Worm (Caenorhabditis elegans) whole organism, mixed stage, embryonic: ENCODE data around the gene C09B9.2.
"Not testable (repeated sequence)": the region's sequence is repeated elsewhere in the genome, so short reads cannot be mapped to it uniquely, and the experiment has no call there.

Experiments used
- M03D4.4 ChIP-seq: sonication (generic microtip); optimal IDR thresholded peaks from 2 replicates; lab custom pipeline; 2017; ENCODE audit warnings: mild to moderate bottlenecking, missing genetic modification characterization, missing compliant biosample characterization
- bed-3 ChIP-seq: fragments of 200-800 bp; sonication (Bioruptor generic); optimal IDR thresholded peaks from 3 replicates; lab custom pipeline; 2018; ENCODE audit warnings: mild to moderate bottlenecking, missing genetic modification characterization, moderate library complexity, missing compliant biosample characterization
- blmp-1 ChIP-seq: fragments of 150-350 bp; optimal IDR thresholded peaks from 2 replicates; lab custom pipeline; 2014; ENCODE audit warnings: missing biosample characterization, missing genetic modification characterization
- ceh-39 ChIP-seq: fragments of 150-350 bp; optimal IDR thresholded peaks from 2 replicates; lab custom pipeline; 2014; ENCODE audit warnings: missing biosample characterization, missing genetic modification characterization
- ceh-43 ChIP-seq: fragments of 200-800 bp; sonication (Bioruptor generic); optimal IDR thresholded peaks from 2 replicates; lab custom pipeline; 2018; ENCODE audit warnings: mild to moderate bottlenecking, missing genetic modification characterization, moderate library complexity, missing compliant biosample characterization
- ceh-83 ChIP-seq: fragments of 200-800 bp; sonication (Bioruptor generic); optimal IDR thresholded peaks from 2 replicates; lab custom pipeline; 2018; ENCODE audit warnings: mild to moderate bottlenecking, missing genetic modification characterization, missing compliant biosample characterization
- cnd-1 ChIP-seq: fragments of 200-800 bp; sonication (Bioruptor generic); optimal IDR thresholded peaks from 2 replicates; lab custom pipeline; 2018; ENCODE audit warnings: mild to moderate bottlenecking, missing genetic modification characterization, missing compliant biosample characterization
- drap-1 ChIP-seq: fragments of 200-800 bp; sonication (Bioruptor generic); optimal IDR thresholded peaks from 3 replicates; lab custom pipeline; 2018; ENCODE audit warnings: mild to moderate bottlenecking, missing genetic modification characterization, missing compliant biosample characterization
- flh-1 ChIP-seq: fragments of 200-800 bp; sonication (Bioruptor generic); optimal IDR thresholded peaks from 2 replicates; lab custom pipeline; 2018; ENCODE audit warnings: mild to moderate bottlenecking, missing genetic modification characterization, moderate library complexity, missing compliant biosample characterization
- ham-2 ChIP-seq: fragments of 200-800 bp; sonication (Bioruptor generic); optimal IDR thresholded peaks from 2 replicates; lab custom pipeline; 2018; ENCODE audit warnings: mild to moderate bottlenecking, missing genetic modification characterization, missing compliant biosample characterization
- hlh-1 ChIP-seq: fragments of 150-350 bp; optimal IDR thresholded peaks from 2 replicates; lab custom pipeline; 2014; ENCODE audit warnings: missing biosample characterization, missing genetic modification reagents, missing genetic modification characterization
- lin-32 ChIP-seq: fragments of 200-800 bp; sonication (Bioruptor generic); optimal IDR thresholded peaks from 2 replicates; lab custom pipeline; 2018; ENCODE audit warnings: mild to moderate bottlenecking, missing genetic modification characterization, missing compliant biosample characterization
- mep-1 ChIP-seq: fragments of 150-350 bp; optimal IDR thresholded peaks from 2 replicates; lab custom pipeline; 2017; ENCODE audit warnings: missing biosample characterization, missing genetic modification reagents, missing genetic modification characterization, inconsistent platforms
- nhr-12 ChIP-seq: fragments of 150-350 bp; optimal IDR thresholded peaks from 2 replicates; lab custom pipeline; 2014; ENCODE audit warnings: missing biosample characterization, missing genetic modification characterization
- nhr-2 ChIP-seq: fragments of 150-350 bp; optimal IDR thresholded peaks from 2 replicates; lab custom pipeline; 2014; ENCODE audit warnings: missing biosample characterization, missing genetic modification characterization
- nhr-237 ChIP-seq: fragments of 150-350 bp; optimal IDR thresholded peaks from 2 replicates; lab custom pipeline; 2014; ENCODE audit warnings: missing biosample characterization, missing genetic modification characterization
- pha-4 ChIP-seq: fragments of 150-350 bp; optimal IDR thresholded peaks from 2 replicates; lab custom pipeline; 2018; ENCODE audit warnings: missing biosample characterization, missing genetic modification reagents, missing genetic modification characterization
- sem-2 ChIP-seq: fragments of 200-800 bp; sonication (Bioruptor generic); optimal IDR thresholded peaks from 2 replicates; lab custom pipeline; 2018; ENCODE audit warnings: mild to moderate bottlenecking, missing genetic modification characterization, missing compliant biosample characterization
- sptf-1 ChIP-seq: sonication (generic microtip); optimal IDR thresholded peaks from 2 replicates; lab custom pipeline; 2017; ENCODE audit warnings: mild to moderate bottlenecking, missing genetic modification characterization, moderate library complexity, missing compliant biosample characterization
- unc-120 ChIP-seq: sonication (generic microtip); optimal IDR thresholded peaks from 2 replicates; lab custom pipeline; 2017; ENCODE audit warnings: missing genetic modification characterization, missing compliant biosample characterization; ENCODE audit not compliant: poor library complexity, severe bottlenecking
- unc-39 ChIP-seq: fragments of 150-350 bp; optimal IDR thresholded peaks from 2 replicates; lab custom pipeline; 2014; ENCODE audit warnings: missing biosample characterization, missing genetic modification characterization
- zip-8 ChIP-seq: fragments of 150-350 bp; optimal IDR thresholded peaks from 2 replicates; lab custom pipeline; 2014; ENCODE audit warnings: missing biosample characterization, missing genetic modification characterization
- ztf-11 ChIP-seq: fragments of 150-350 bp; optimal IDR thresholded peaks from 2 replicates; lab custom pipeline; 2014; ENCODE audit warnings: missing biosample characterization, missing genetic modification characterization

The C09B9.2 gene

ce11 chrIV:5054297-5054696 lies 25.2 kb downstream of the C09B9.2 start:
- TF ChIP-seq sem-2 (GFP tag; lab: Kevin White, UChicago), result no peak
- TF ChIP-seq ceh-83 (GFP tag; lab: Kevin White, UChicago), result no peak
- no peak for TF ChIP-seq M03D4.4

- peak; percentile 97 for TF ChIP-seq zip-8 (tag; lab: Kevin White, UChicago)
- no peak for TF ChIP-seq unc-39 (tag; lab: Kevin White, UChicago)
Measured at ce11 chrIV:5055964-5056588, 27.0 kb downstream of the C09B9.2 start, which contains the start of gene msp-55. Gene msp-55, minus strand, starts transcription at chrIV:5056014.

- TF ChIP-seq cnd-1 (tag; lab: Kevin White, UChicago) (no peak), zip-8 (tag; lab: Kevin White, UChicago) (no peak)
Measured at ce11 chrIV:5060984-5061383, 31.9 kb downstream of the C09B9.2 start, which contains the start of gene C09B9.7. Gene C09B9.7, minus strand, starts transcription at chrIV:5061084.

- TF ChIP-seq pha-4, sptf-1, ceh-39 (tag; lab: Kevin White, UChicago): not testable (repeated sequence)
Measured at ce11 chrIV:5062278-5062677, 33.2 kb downstream of the C09B9.2 start, which contains the start of gene msp-57. Gene msp-57, plus strand, starts transcription at chrIV:5062578.

ce11 chrIV:5063297-5063696 lies 34.2 kb downstream of the C09B9.2 start:
- TF ChIP-seq drap-1, result no peak

- TF ChIP-seq sem-2 (GFP tag; lab: Kevin White, UChicago); sptf-1 (tag; lab: Kevin White, UChicago); ceh-83 (GFP tag; lab: Kevin White, UChicago): not testable (repeated sequence)
Measured at ce11 chrIV:5064961-5065360, 35.9 kb downstream of the C09B9.2 start, which contains the start of gene msp-53. Gene msp-53, minus strand, starts transcription at chrIV:5065061.

ce11 chrIV:5066887-5067286 lies 37.8 kb downstream of the C09B9.2 start, which contains the start of gene ttbk-2.2:
Gene ttbk-2.2, minus strand, starts transcription at chrIV:5066987.
- not testable (repeated sequence) for TF ChIP-seq pha-4 (tag; lab: Kevin White, UChicago); lin-32 (GFP tag; lab: Kevin White, UChicago); zip-8 (tag; lab: Kevin White, UChicago)
- TF ChIP-seq, all 35 proteins: peak for 0; not testable (repeated sequence) for 35

- not testable (repeated sequence) for TF ChIP-seq nhr-2 (tag; lab: Kevin White, UChicago); unc-120; blmp-1 (tag; lab: Kevin White, UChicago)
Measured at ce11 chrIV:5068541-5068940, 39.5 kb downstream of the C09B9.2 start, which contains the start of the genes R13H9.6 and rmd-6. Gene R13H9.6, minus strand, starts transcription at chrIV:5068641. Gene rmd-6, plus strand, starts transcription at chrIV:5068845.

- TF ChIP-seq hlh-1 (tag; lab: Kevin White, UChicago); nhr-2 (tag; lab: Kevin White, UChicago); lin-32 (GFP tag; lab: Kevin White, UChicago): not testable (repeated sequence)
Measured at ce11 chrIV:5070593-5070992, 41.5 kb downstream of the C09B9.2 start, which contains the start of gene C02B10.6. Gene C02B10.6, plus strand, starts transcription at chrIV:5070893.

ce11 chrIV:5073836-5074235 lies 44.7 kb downstream of the C09B9.2 start:
- TF ChIP-seq unc-39 (tag; lab: Kevin White, UChicago), result no peak
- no peak for TF ChIP-seq M03D4.4
- TF ChIP-seq lin-32 (GFP tag; lab: Kevin White, UChicago), result no peak
- no peak for TF ChIP-seq flh-1 (GFP tag; lab: Kevin White, UChicago)
- no peak for TF ChIP-seq zip-8 (tag; lab: Kevin White, UChicago)
- no peak for TF ChIP-seq sem-2 (GFP tag; lab: Kevin White, UChicago)
- TF ChIP-seq nhr-12 (tag; lab: Kevin White, UChicago), result no peak
- TF ChIP-seq mep-1 (tag; lab: Kevin White, UChicago), result no peak
- no peak for TF ChIP-seq bed-3 (GFP tag; lab: Kevin White, UChicago)
- TF ChIP-seq cnd-1 (tag; lab: Kevin White, UChicago), result no peak
- TF ChIP-seq ham-2 (GFP tag; lab: Kevin White, UChicago), result no peak
- TF ChIP-seq sptf-1 (tag; lab: Kevin White, UChicago), result no peak
- TF ChIP-seq nhr-237 (tag; lab: Kevin White, UChicago), result no peak
- TF ChIP-seq ceh-43 (GFP tag; lab: Kevin White, UChicago), result no peak
- TF ChIP-seq ztf-11 (tag; lab: Kevin White, UChicago), result no peak
